Worm (Caenorhabditis elegans) whole organism, L4 larva: ENCODE data around the gene F13E9.11.

Experiments used
- nhr-102 ChIP-seq: sonication (generic microtip); optimal IDR thresholded peaks from 2 replicates; lab custom pipeline; 2016; ENCODE audit warnings: mild to moderate bottlenecking, missing genetic modification characterization, moderate library complexity, missing compliant biosample characterization
- nhr-237 ChIP-seq: sonication (generic microtip); optimal IDR thresholded peaks from 2 replicates; lab custom pipeline; 2017; ENCODE audit warnings: missing biosample characterization, missing genetic modification characterization
- nhr-77 ChIP-seq: fragments of 150-350 bp; optimal IDR thresholded peaks from 2 replicates; lab custom pipeline; 2014; ENCODE audit warnings: missing biosample characterization, missing genetic modification characterization

- TF ChIP-seq nhr-102: no peak
- TF ChIP-seq nhr-237 (tag; lab: Kevin White, UChicago): no peak
- no peak for TF ChIP-seq nhr-77 (tag; lab: Kevin White, UChicago)
Observed at ce11 chrIV:10842232-10842631, 26.7 kb downstream of the F13E9.11 start.
